Fruit fly (Drosophila melanogaster): Measurements from ENCODE around the gene CG11563.

Gene CG11563

dm6 chr3R:31719497-31719896, 17.3 kb upstream of the CG11563 start (continued):
- TF ChIP-seq ttk (GFP tag; IDR thresholded peaks at IDR 0.05) (peak; percentile 30; the same call in 1 of the 2 replicates), grau (tag; optimal IDR thresholded peaks at IDR 0.05) (no peak)

- 0 out of 4 replicates have a peak, but pooled peaks have one; percentile 24 for TF ChIP-seq chinmo (GFP tag; IDR thresholded peaks at IDR 0.05; ENCODE audit: partially characterized antibody)
- TF ChIP-seq CG12769 (tag; optimal IDR thresholded peaks at IDR 0.05), result peak; percentile 18
- TF ChIP-seq CG10543 (GFP tag; optimal IDR thresholded peaks at IDR 0.05), result peak; percentile 7
- peak; percentile 81 for TF ChIP-seq crol (GFP tag; IDR thresholded peaks at IDR 0.05)
- TF ChIP-seq sr (GFP tag; IDR thresholded peaks at IDR 0.05), result peak; percentile 75
- no peak for TF ChIP-seq chm (GFP tag; IDR thresholded peaks at IDR 0.05)
- no peak for TF ChIP-seq CG9797 (GFP tag; optimal IDR thresholded peaks at IDR 0.05)
- TF ChIP-seq nom (GFP tag; optimal IDR thresholded peaks at IDR 0.05), result peak; percentile 3
- TF ChIP-seq cwo (GFP tag; optimal IDR thresholded peaks at IDR 0.05), result no peak
- TF ChIP-seq ttk (GFP tag; IDR thresholded peaks at IDR 0.05), result 0 out of 2 replicates have a peak, but pooled peaks have one; percentile 19
- peak; percentile 33 for TF ChIP-seq CG13894 (tag; optimal IDR thresholded peaks at IDR 0.05)
Measured at dm6 chr3R:31720112-31720511, 16.7 kb upstream of the CG11563 start.

DNA sequence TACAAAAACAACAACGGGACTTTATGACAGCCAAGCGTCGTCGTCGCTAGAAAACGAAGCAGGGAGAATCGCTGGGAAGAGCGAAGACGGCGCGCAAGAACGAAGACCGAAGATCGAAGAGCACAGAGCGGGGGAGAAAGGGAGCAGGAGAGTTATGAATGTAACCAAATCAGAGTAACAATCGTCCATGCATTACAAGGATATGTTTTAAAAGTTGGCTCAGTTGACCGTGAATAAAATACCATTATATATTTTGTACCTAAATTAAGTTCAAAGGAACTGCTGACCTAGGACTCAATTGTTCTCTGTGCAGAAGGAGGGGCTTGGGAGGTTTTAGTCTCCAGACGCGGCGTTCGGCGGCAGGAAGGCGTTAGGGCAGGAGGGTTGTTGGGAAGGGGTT, 15.4 kb upstream of the CG11563 start:
- TF ChIP-seq CG2120 (GFP tag; optimal IDR thresholded peaks at IDR 0.05) (peak; percentile 21), slbo (GFP tag; IDR thresholded peaks at IDR 0.05) (peak; percentile 5; the same call in 1 of the 2 replicates), unc-4 (GFP tag; IDR thresholded peaks at IDR 0.05; ENCODE audit: partially characterized antibody) (no peak), Ssrp (tag; optimal IDR thresholded peaks at IDR 0.05) (no peak), Deaf1 (tag; optimal IDR thresholded peaks at IDR 0.05) (peak; percentile 52), CG4328 (GFP tag; optimal IDR thresholded peaks at IDR 0.05) (no peak), sens (GFP tag) (peak; percentile 32), Ets65A (GFP tag) (peak; percentile 91)

- TF ChIP-seq odd (GFP tag; optimal IDR thresholded peaks at IDR 0.05) (no peak), CG10654 (GFP tag; optimal IDR thresholded peaks at IDR 0.05) (no peak), unc-4 (GFP tag; IDR thresholded peaks at IDR 0.05; ENCODE audit: partially characterized antibody) (no peak), CG6791 (GFP tag; IDR thresholded peaks at IDR 0.05; ENCODE audit: partially characterized antibody) (no peak), HmgD (GFP tag; optimal IDR thresholded peaks at IDR 0.05) (no peak), grau (tag; optimal IDR thresholded peaks at IDR 0.05) (no peak), GATAe (GFP tag; conservative IDR thresholded peaks at IDR 0.05) (no peak), CG12942 (GFP tag; optimal IDR thresholded peaks at IDR 0.05) (no peak), salm (tag; optimal IDR thresholded peaks at IDR 0.05) (no peak), CG1647 (GFP tag; optimal IDR thresholded peaks at IDR 0.05) (no peak), CG13624 (GFP tag; optimal IDR thresholded peaks at IDR 0.05) (no peak), CG34376 (GFP tag; optimal IDR thresholded peaks at IDR 0.05) (no peak), fu2 (GFP tag; optimal IDR thresholded peaks at IDR 0.05) (no peak), CG18476 (GFP tag; optimal IDR thresholded peaks at IDR 0.05) (no peak), sc (optimal IDR thresholded peaks at IDR 0.05) (no peak), sc (GFP tag; optimal IDR thresholded peaks at IDR 0.05) (no peak), pb (GFP tag; optimal IDR thresholded peaks at IDR 0.05) (no peak), Hr78 (GFP tag; optimal IDR thresholded peaks at IDR 0.05) (no peak), CG2120 (GFP tag; optimal IDR thresholded peaks at IDR 0.05) (no peak), sisA (GFP tag; IDR thresholded peaks at IDR 0.05) (no peak), tx (GFP tag; optimal IDR thresholded peaks at IDR 0.05) (no peak), CG15696 (tag; optimal IDR thresholded peaks at IDR 0.05) (no peak), fd102C (GFP tag; optimal IDR thresholded peaks at IDR 0.05) (no peak), Opbp (GFP tag; IDR thresholded peaks at IDR 0.05; ENCODE audit: partially characterized antibody) (no peak), CoRest (tag; optimal IDR thresholded peaks at IDR 0.05) (peak; percentile 14), sd (tag; optimal IDR thresholded peaks at IDR 0.05) (peak; percentile 54), pum (GFP tag; optimal IDR thresholded peaks at IDR 0.05) (no peak), zfh2 (GFP tag; optimal IDR thresholded peaks at IDR 0.05) (no peak), Mad (GFP tag; optimal IDR thresholded peaks at IDR 0.05) (no peak)
Measured at dm6 chr3R:31721958-31722357, 14.9 kb upstream of the CG11563 start.
